Fruit fly (Drosophila melanogaster) whole organism, wandering third instar larva: ENCODE results near the gene tctn.

Source experiments
- Abd-B ChIP-seq: fragments of >200 bp; optimal IDR thresholded peaks from 2 replicates; lab custom pipeline; 2017; ENCODE audit warnings: missing biosample characterization, missing genetic modification characterization
- CrebA ChIP-seq: fragments of 200-800 bp; sonication (Bioruptor generic); optimal IDR thresholded peaks from 2 replicates; lab custom pipeline; 2016; ENCODE audit warnings: missing biosample characterization, mild to moderate bottlenecking, missing genetic modification characterization, borderline replicate concordance
- Dif ChIP-seq: fragments of 200-275, 200-300 bp; sonication (Bioruptor generic); optimal IDR thresholded peaks from 2 replicates; lab custom pipeline; 2018; ENCODE audit warnings: missing biosample characterization, missing genetic modification characterization; ENCODE audit not compliant: partially characterized antibody
- GATAd ChIP-seq: sonication (Bioruptor generic); optimal IDR thresholded peaks from 2 replicates; lab custom pipeline; 2016; ENCODE audit warnings: missing biosample characterization, missing genetic modification characterization
- Hr78 ChIP-seq: fragments of >200 bp; optimal IDR thresholded peaks from 2 replicates; lab custom pipeline; 2017; ENCODE audit warnings: missing biosample characterization, missing genetic modification characterization
- Hr83 ChIP-seq: fragments of 200-300 bp; sonication (Bioruptor generic); optimal IDR thresholded peaks from 2 replicates; lab custom pipeline; 2016; ENCODE audit warnings: missing biosample characterization, mild to moderate bottlenecking, missing genetic modification characterization, moderate library complexity; ENCODE audit not compliant: poor library complexity, severe bottlenecking
- Jra ChIP-seq: sonication (Bioruptor generic); optimal IDR thresholded peaks from 2 replicates; lab custom pipeline; 2016; ENCODE audit warnings: missing biosample characterization, missing genetic modification characterization
- Myc ChIP-seq: fragments of >200 bp; optimal IDR thresholded peaks from 2 replicates; lab custom pipeline; 2017
- N ChIP-seq: fragments of >200 bp; optimal IDR thresholded peaks from 2 replicates; lab custom pipeline; 2018; ENCODE audit warnings: missing biosample characterization, missing external identifiers, missing genetic modification characterization
- OdsH ChIP-seq: fragments of 200-800 bp; sonication (Bioruptor generic); optimal IDR thresholded peaks from 2 replicates; lab custom pipeline; 2016; ENCODE audit warnings: missing biosample characterization, mild to moderate bottlenecking, missing genetic modification characterization
- Rel ChIP-seq, 2 experiments: fragments of 200-800 bp; sonication (Bioruptor generic) in 1 of 2; optimal IDR thresholded peaks; 2 replicates in 1 of 2; 3 replicates in 1 of 2; lab custom pipeline; 2016 to 2019; ENCODE audit warnings: mild to moderate bottlenecking in 2 of 2, missing biosample characterization in 2 of 2, missing genetic modification characterization in 2 of 2, moderate library complexity in 1 of 2
- Sp1 ChIP-seq: fragments of 200-800 bp; sonication (Bioruptor generic); optimal IDR thresholded peaks from 3 replicates; lab custom pipeline; 2019; ENCODE audit warnings: missing biosample characterization, mild to moderate bottlenecking, missing genetic modification characterization, moderate library complexity
- Vsx2 ChIP-seq: fragments of 200-300, 225-300 bp; sonication (Bioruptor generic); optimal IDR thresholded peaks from 2 replicates; lab custom pipeline; 2018; ENCODE audit warnings: missing biosample characterization, missing genetic modification characterization; ENCODE audit not compliant: partially characterized antibody
- br ChIP-seq: fragments of 200-800 bp; sonication (Bioruptor generic); optimal IDR thresholded peaks from 2 replicates; lab custom pipeline; 2016; ENCODE audit warnings: missing biosample characterization, missing genetic modification characterization
- brk ChIP-seq: fragments of 200-800 bp; sonication (Bioruptor generic); optimal IDR thresholded peaks from 2 replicates; lab custom pipeline; 2016; ENCODE audit warnings: missing biosample characterization, mild to moderate bottlenecking, missing genetic modification characterization
- dl ChIP-seq, 2 experiments: fragments of 175-275, 200-275 bp in 1 of 2; fragments of 200-275 bp in 1 of 2; sonication (Bioruptor generic); optimal IDR thresholded peaks; lab custom pipeline; 2018; ENCODE audit warnings: mild to moderate bottlenecking in 2 of 2, missing biosample characterization in 2 of 2, missing genetic modification characterization in 2 of 2, moderate library complexity in 2 of 2; ENCODE audit not compliant: partially characterized antibody in 2 of 2, insufficient read depth in 1 of 2
- dmrt93B ChIP-seq: fragments of 200-800 bp; sonication (Bioruptor generic); optimal IDR thresholded peaks from 2 replicates; lab custom pipeline; 2018; ENCODE audit warnings: missing biosample characterization, mild to moderate bottlenecking, missing genetic modification characterization
- ey ChIP-seq: fragments of 200-800 bp; sonication (Bioruptor generic); optimal IDR thresholded peaks from 2 replicates; lab custom pipeline; 2016; ENCODE audit warnings: missing biosample characterization, missing genetic modification characterization
- foxo ChIP-seq, 2 experiments: fragments of 200-800 bp; sonication (Bioruptor generic); optimal IDR thresholded peaks; 2 replicates in 1 of 2; 3 replicates in 1 of 2; lab custom pipeline; 2016 to 2017; ENCODE audit warnings: missing biosample characterization in 2 of 2, missing genetic modification characterization in 2 of 2
- fru ChIP-seq: fragments of 200-800 bp; sonication (Bioruptor generic); optimal IDR thresholded peaks from 3 replicates; lab custom pipeline; 2016; ENCODE audit warnings: missing biosample characterization, mild to moderate bottlenecking, missing genetic modification characterization
- h ChIP-seq: fragments of 200-800 bp; sonication (Bioruptor generic); optimal IDR thresholded peaks from 3 replicates; lab custom pipeline; 2016; ENCODE audit warnings: missing biosample characterization, mild to moderate bottlenecking, missing genetic modification characterization
- jim ChIP-seq: fragments of 175-275, 200-325 bp; sonication (Bioruptor generic); optimal IDR thresholded peaks from 2 replicates; lab custom pipeline; 2016; ENCODE audit warnings: missing biosample characterization, mild to moderate bottlenecking, missing genetic modification characterization
- lola ChIP-seq: fragments of >200 bp; optimal IDR thresholded peaks from 2 replicates; lab custom pipeline; 2017; ENCODE audit warnings: missing biosample characterization, missing genetic modification characterization
- pan ChIP-seq: fragments of >200 bp; optimal IDR thresholded peaks from 2 replicates; lab custom pipeline; 2017
- psq ChIP-seq: fragments of 200-800 bp; sonication (Bioruptor generic); optimal IDR thresholded peaks from 3 replicates; lab custom pipeline; 2017; ENCODE audit warnings: missing biosample characterization, mild to moderate bottlenecking, missing genetic modification characterization, moderate library complexity
- rgr ChIP-seq: fragments of 200-800 bp; sonication (Bioruptor generic); optimal IDR thresholded peaks from 3 replicates; lab custom pipeline; 2016; ENCODE audit warnings: missing biosample characterization, mild to moderate bottlenecking, missing genetic modification characterization
- sage ChIP-seq: fragments of 200-800 bp; sonication (Bioruptor generic); optimal IDR thresholded peaks from 2 replicates; lab custom pipeline; 2016; ENCODE audit warnings: missing biosample characterization, mild to moderate bottlenecking, missing genetic modification characterization
- sv ChIP-seq: fragments of 200-800 bp; sonication (Bioruptor generic); optimal IDR thresholded peaks from 3 replicates; lab custom pipeline; 2016; ENCODE audit warnings: missing biosample characterization, missing genetic modification characterization
- tai ChIP-seq: sonication (Bioruptor generic); optimal IDR thresholded peaks from 2 replicates; lab custom pipeline; 2016; ENCODE audit warnings: missing biosample characterization, missing genetic modification characterization
- woc ChIP-seq: sonication (Bioruptor generic); optimal IDR thresholded peaks from 2 replicates; lab custom pipeline; 2016; ENCODE audit warnings: missing biosample characterization, mild to moderate bottlenecking, missing genetic modification characterization

tctn gene

dm6 chr2L:6080329-6080728 is 50.1 kb downstream of the tctn start:
- no peak for TF ChIP-seq psq
- TF ChIP-seq Rel (GFP tag; optimal IDR thresholded peaks at IDR 0.05; lab: Kevin White, UChicago): no peak
- peak; percentile 11 for TF ChIP-seq Rel (tag; optimal IDR thresholded peaks at IDR 0.05; lab: Kevin White, UChicago)
- TF ChIP-seq dl (GFP tag; optimal IDR thresholded peaks at IDR 0.05; lab: Kevin White, UChicago; ENCODE audit: insufficient read depth in 1 of 2, partially characterized antibody in 2 of 2): no peak

DNA sequence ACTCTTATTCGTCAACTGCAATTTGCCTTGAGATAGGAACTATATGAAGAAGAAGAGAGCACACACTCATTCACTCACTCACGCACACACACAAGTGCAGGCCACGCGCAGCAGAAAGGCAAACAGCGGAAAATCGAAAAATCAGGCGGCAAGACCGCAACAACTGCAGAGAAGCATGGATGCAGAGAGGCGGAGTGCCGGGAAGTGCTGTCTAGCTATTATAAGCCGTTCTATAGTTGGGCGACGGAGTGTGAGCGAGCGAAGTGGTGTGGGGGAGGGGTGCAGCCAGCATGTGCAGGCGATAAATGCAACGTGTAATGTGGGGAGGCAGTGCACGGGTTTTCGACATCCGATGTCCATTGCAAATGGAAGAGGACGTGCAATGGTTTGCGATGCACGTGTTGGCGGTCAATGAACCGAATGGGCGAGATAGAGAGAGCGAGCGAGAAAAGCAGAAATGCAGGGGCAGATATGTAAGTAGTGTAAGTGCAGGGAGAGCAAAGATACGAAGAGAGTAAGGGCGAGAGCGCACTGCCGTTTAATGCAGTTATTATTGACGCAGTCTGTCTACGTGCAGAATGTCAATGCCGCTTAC is 51.6 kb downstream of the tctn start:
- no peak for TF ChIP-seq ey
- TF ChIP-seq GATAd: no peak
- TF ChIP-seq Vsx2 (GFP tag; lab: Kevin White, UChicago): no peak
- TF ChIP-seq lola (GFP tag; lab: Kevin White, UChicago): no peak
- TF ChIP-seq Hr83 (GFP tag; lab: Kevin White, UChicago): no peak
- TF ChIP-seq Dif: peak; percentile 30
- TF ChIP-seq Jra (GFP tag; lab: Kevin White, UChicago): no peak
- TF ChIP-seq OdsH (GFP tag; lab: Kevin White, UChicago): no peak
- no peak for TF ChIP-seq N (GFP tag; lab: Kevin White, UChicago)
- no peak for TF ChIP-seq fru (GFP tag; lab: Kevin White, UChicago)
- no peak for TF ChIP-seq sage (GFP tag; lab: Kevin White, UChicago)
- TF ChIP-seq Sp1 (GFP tag; lab: Kevin White, UChicago): peak; percentile 23
- TF ChIP-seq dl (GFP tag; optimal IDR thresholded peaks at IDR 0.05; lab: Kevin White, UChicago; ENCODE audit: insufficient read depth in 1 of 2, partially characterized antibody in 2 of 2): peak; percentile 0 to 19
- TF ChIP-seq h: peak; percentile 31
- TF ChIP-seq brk (GFP tag; lab: Kevin White, UChicago): no peak
- no peak for TF ChIP-seq br (GFP tag; lab: Kevin White, UChicago)
- TF ChIP-seq woc: no peak
- no peak for TF ChIP-seq jim (GFP tag; lab: Kevin White, UChicago)
- TF ChIP-seq Abd-B (GFP tag; lab: Kevin White, UChicago): no peak
- TF ChIP-seq pan (lab: Kevin White, UChicago): no peak
- TF ChIP-seq Myc (lab: Kevin White, UChicago): no peak
- TF ChIP-seq tai (GFP tag; lab: Kevin White, UChicago): peak; percentile 95
- no peak for TF ChIP-seq Hr78
- TF ChIP-seq rgr: no peak
- no peak for TF ChIP-seq dmrt93B
- no peak for TF ChIP-seq foxo (GFP tag; optimal IDR thresholded peaks at IDR 0.05; lab: Kevin White, UChicago)
- no peak for TF ChIP-seq Rel (GFP tag; optimal IDR thresholded peaks at IDR 0.05; lab: Kevin White, UChicago)
- TF ChIP-seq Rel (tag; optimal IDR thresholded peaks at IDR 0.05; lab: Kevin White, UChicago): peak; percentile 17
- no peak for TF ChIP-seq CrebA (GFP tag; lab: Kevin White, UChicago)
- TF ChIP-seq sv (GFP tag; lab: Kevin White, UChicago): no peak
- peak; percentile 57 for TF ChIP-seq psq
